Worm (Caenorhabditis elegans) whole organism, mixed stage, embryonic: ENCODE results near the gene srz-11.

Experiments
- lin-13 ChIP-seq: fragments of 150-350 bp; optimal IDR thresholded peaks from 2 replicates; lab custom pipeline; 2014; ENCODE audit warnings: missing biosample characterization, missing genetic modification characterization
- mab-5 ChIP-seq: fragments of 150-350 bp; optimal IDR thresholded peaks from 2 replicates; lab custom pipeline; 2014; ENCODE audit warnings: missing biosample characterization, missing genetic modification characterization
- nhr-237 ChIP-seq: fragments of 150-350 bp; optimal IDR thresholded peaks from 2 replicates; lab custom pipeline; 2014; ENCODE audit warnings: missing biosample characterization, missing genetic modification characterization
- snpc-4 ChIP-seq: fragments of 150-350 bp; optimal IDR thresholded peaks from 2 replicates; lab custom pipeline; 2014; ENCODE audit warnings: missing biosample characterization, missing genetic modification characterization
- unc-120 ChIP-seq: sonication (generic microtip); optimal IDR thresholded peaks from 2 replicates; lab custom pipeline; 2017; ENCODE audit warnings: missing genetic modification characterization, missing compliant biosample characterization; ENCODE audit not compliant: poor library complexity, severe bottlenecking
- unc-62 ChIP-seq: fragments of 150-350 bp; optimal IDR thresholded peaks from 2 replicates; lab custom pipeline; 2014; ENCODE audit warnings: missing biosample characterization, missing genetic modification reagents, missing genetic modification characterization
- ztf-11 ChIP-seq: fragments of 150-350 bp; optimal IDR thresholded peaks from 2 replicates; lab custom pipeline; 2014; ENCODE audit warnings: missing biosample characterization, missing genetic modification characterization

DNA sequence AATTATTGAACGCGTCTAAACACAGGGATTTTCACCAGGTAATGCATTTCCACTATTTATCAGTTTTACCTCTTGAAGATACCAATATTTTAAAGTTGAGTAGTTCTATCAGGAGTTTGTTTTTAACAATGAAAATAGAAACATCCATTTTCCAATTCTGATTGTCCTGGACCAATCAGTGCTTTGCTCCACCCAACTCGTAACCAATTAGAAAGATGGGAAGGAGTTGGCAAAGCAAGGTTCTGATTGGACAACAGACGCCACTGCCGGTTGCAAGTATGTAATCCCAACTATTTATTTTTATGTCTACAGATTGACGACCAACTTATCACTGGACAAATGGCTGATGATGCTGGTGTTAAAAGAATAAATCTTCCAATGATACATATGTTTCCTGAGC, 12.7 kb upstream of the srz-11 start:
- TF ChIP-seq unc-62 (GFP tag; lab: Kevin White, UChicago) (no peak), ztf-11 (no peak), unc-120 (tag; lab: Kevin White, UChicago) (no peak), nhr-237 (tag; lab: Kevin White, UChicago) (no peak), lin-13 (no peak), snpc-4 (tag; lab: Kevin White, UChicago) (no peak), mab-5 (tag; lab: Kevin White, UChicago) (no peak)
